Fruit fly (Drosophila melanogaster) whole organism, embryonic: ENCODE data around the gene Fnta.

Experiments
- Asciz ChIP-seq: fragments of 200-800 bp; sonication (Bioruptor generic); optimal IDR thresholded peaks from 2 replicates; lab custom pipeline; 2017; ENCODE audit warnings: missing biosample characterization, mild to moderate bottlenecking, missing genetic modification characterization, missing genetic modification reagents
- CG11696 ChIP-seq: fragments of 200-800 bp; sonication (Bioruptor generic); IDR thresholded peaks from 2 replicates; pipeline ENCODE4 v1.3.6; 2022; ENCODE audit warnings: missing biosample characterization, missing genetic modification characterization
- CG1233 ChIP-seq: fragments of 200-800 bp; sonication (Bioruptor generic); optimal IDR thresholded peaks from 4 replicates; lab custom pipeline; 2018; ENCODE audit warnings: missing biosample characterization, mild to moderate bottlenecking, missing genetic modification characterization
- CG13424 ChIP-seq: fragments of 200-800 bp; sonication (Bioruptor generic); optimal IDR thresholded peaks from 2 replicates; lab custom pipeline; 2019; ENCODE audit warnings: missing biosample characterization, mild to moderate bottlenecking, missing genetic modification characterization, moderate library complexity
- CG14014 ChIP-seq: fragments of 200-800 bp; sonication (Bioruptor generic); IDR thresholded peaks from 2 replicates; pipeline ENCODE4 v1.3.6; 2022; ENCODE audit warnings: missing biosample characterization, missing genetic modification characterization
- CG1603 ChIP-seq: fragments of 200-800 bp; sonication (Bioruptor generic); optimal IDR thresholded peaks from 2 replicates; lab custom pipeline; 2019; ENCODE audit warnings: missing biosample characterization, mild to moderate bottlenecking, missing genetic modification characterization, moderate library complexity
- CG16813 ChIP-seq: fragments of 200-800 bp; sonication (Bioruptor generic); IDR thresholded peaks from 3 replicates; pipeline ENCODE4 v1.3.6; 2022; ENCODE audit warnings: missing biosample characterization, missing genetic modification characterization; ENCODE audit not compliant: partially characterized antibody
- CG1832 ChIP-seq: fragments of 200-800 bp; sonication (Bioruptor generic); optimal IDR thresholded peaks from 2 replicates; lab custom pipeline; 2017; ENCODE audit warnings: missing biosample characterization, mild to moderate bottlenecking, missing genetic modification characterization, inconsistent platforms
- CG2199 ChIP-seq: fragments of 200-800 bp; sonication (Bioruptor generic); IDR thresholded peaks from 3 replicates; pipeline ENCODE4 v1.3.6; 2022; ENCODE audit warnings: missing biosample characterization, missing genetic modification characterization
- CG3065 ChIP-seq: fragments of 200-800 bp; sonication (Bioruptor generic); optimal IDR thresholded peaks from 2 replicates; lab custom pipeline; 2016; ENCODE audit warnings: missing biosample characterization, missing genetic modification characterization
- CG31365 ChIP-seq: fragments of 200-800 bp; sonication (Bioruptor generic); optimal IDR thresholded peaks from 2 replicates; lab custom pipeline; 2018; ENCODE audit warnings: missing biosample characterization, mild to moderate bottlenecking, missing genetic modification characterization
- CG3281 ChIP-seq: fragments of 200-800 bp; sonication (Bioruptor generic); optimal IDR thresholded peaks from 3 replicates; lab custom pipeline; 2017; ENCODE audit warnings: missing biosample characterization, mild to moderate bottlenecking, missing genetic modification characterization
- CG3407 ChIP-seq: fragments of 200-800 bp; sonication (Bioruptor generic); optimal IDR thresholded peaks from 2 replicates; lab custom pipeline; 2018; ENCODE audit warnings: missing biosample characterization, mild to moderate bottlenecking, missing genetic modification characterization
- CG4360 ChIP-seq: fragments of 200-800 bp; sonication (Bioruptor generic); IDR thresholded peaks from 2 replicates; pipeline ENCODE4 v1.3.6; 2022; ENCODE audit warnings: missing biosample characterization, missing genetic modification characterization
- CG6175 ChIP-seq: fragments of 200-800 bp; sonication (Bioruptor generic); IDR thresholded peaks from 3 replicates; pipeline ENCODE4 v1.3.6; 2022; ENCODE audit warnings: missing biosample characterization, missing genetic modification characterization
- CG6683 ChIP-seq: fragments of 200-800 bp; sonication (Bioruptor generic); optimal IDR thresholded peaks from 2 replicates; lab custom pipeline; 2017; ENCODE audit warnings: missing biosample characterization, mild to moderate bottlenecking, missing genetic modification characterization, missing genetic modification reagents
- CG6791 ChIP-seq: fragments of 200-800 bp; sonication (Bioruptor generic); IDR thresholded peaks from 3 replicates; pipeline ENCODE4 v1.3.6; 2022; ENCODE audit warnings: missing biosample characterization, missing genetic modification characterization; ENCODE audit not compliant: partially characterized antibody
- CG7928 ChIP-seq: fragments of 200-800 bp; sonication (Bioruptor generic); optimal IDR thresholded peaks from 2 replicates; lab custom pipeline; 2017; ENCODE audit warnings: missing biosample characterization, mild to moderate bottlenecking, missing genetic modification characterization
- CG9609 ChIP-seq: fragments of 200-800 bp; sonication (Bioruptor generic); optimal IDR thresholded peaks from 3 replicates; lab custom pipeline; 2016; ENCODE audit warnings: missing biosample characterization, missing genetic modification characterization
- CoRest ChIP-seq: fragments of 200-800 bp; sonication (Bioruptor generic); optimal IDR thresholded peaks from 3 replicates; lab custom pipeline; 2018; ENCODE audit warnings: missing biosample characterization, mild to moderate bottlenecking, missing genetic modification characterization, moderate library complexity
- Dll ChIP-seq: fragments of 200-800 bp; sonication (Bioruptor generic); IDR thresholded peaks from 4 replicates; pipeline ENCODE4 v1.3.6; 2022; ENCODE audit warnings: missing biosample characterization, missing genetic modification characterization; ENCODE audit not compliant: partially characterized antibody
- Doc3 ChIP-seq: fragments of 200-800 bp; sonication (Bioruptor generic); IDR thresholded peaks from 3 replicates; pipeline ENCODE4 v1.3.6; 2022; ENCODE audit warnings: missing biosample characterization, missing genetic modification characterization; ENCODE audit not compliant: partially characterized antibody
- Gsc ChIP-seq: fragments of 200-800 bp; sonication (Bioruptor generic); IDR thresholded peaks from 2 replicates; pipeline ENCODE4 v1.3.6; 2022; ENCODE audit warnings: missing biosample characterization, missing genetic modification characterization
- H2.0 ChIP-seq: fragments of 200-800 bp; sonication (Bioruptor generic); IDR thresholded peaks from 2 replicates; pipeline ENCODE4 v1.3.6; 2022; ENCODE audit warnings: missing biosample characterization, missing genetic modification characterization
- Lim3 ChIP-seq: fragments of 200-800 bp; sonication (Bioruptor generic); IDR thresholded peaks from 2 replicates; pipeline ENCODE4 v1.3.6; 2022; ENCODE audit warnings: missing biosample characterization, missing genetic modification characterization
- Mad ChIP-seq: fragments of 200-800 bp; sonication (Bioruptor generic); optimal IDR thresholded peaks from 2 replicates; lab custom pipeline; 2016; ENCODE audit warnings: missing biosample characterization, missing genetic modification characterization
- Mrtf ChIP-seq: fragments of 200-800 bp; sonication (Bioruptor generic); IDR thresholded peaks from 3 replicates; pipeline ENCODE4 v1.3.6; 2022; ENCODE audit warnings: missing biosample characterization, missing genetic modification characterization
- Nf-YC ChIP-seq: fragments of 200-800 bp; optimal IDR thresholded peaks from 3 replicates; lab custom pipeline; 2019; ENCODE audit warnings: missing biosample characterization, mild to moderate bottlenecking, missing genetic modification characterization, moderate library complexity
- Sry-β ChIP-seq: fragments of 200-800 bp; sonication (Bioruptor generic); optimal IDR thresholded peaks from 2 replicates; lab custom pipeline; 2018; ENCODE audit warnings: missing biosample characterization, mild to moderate bottlenecking, missing genetic modification characterization, moderate library complexity
- YL-1 ChIP-seq: fragments of 200-800 bp; sonication (Bioruptor generic); optimal IDR thresholded peaks from 3 replicates; lab custom pipeline; 2017; ENCODE audit warnings: missing biosample characterization, mild to moderate bottlenecking, missing genetic modification characterization
- amos ChIP-seq: fragments of 200-800 bp; sonication (Bioruptor generic); IDR thresholded peaks from 2 replicates; pipeline ENCODE4 v1.3.6; 2022; ENCODE audit warnings: missing biosample characterization, missing genetic modification characterization; ENCODE audit not compliant: partially characterized antibody
- ase ChIP-seq: fragments of 200-800 bp; sonication (Bioruptor generic); IDR thresholded peaks from 3 replicates; pipeline ENCODE4 v1.3.6; 2022; ENCODE audit warnings: missing biosample characterization, missing genetic modification characterization
- bab2 ChIP-seq: fragments of 200-800 bp; sonication (Bioruptor generic); optimal IDR thresholded peaks from 2 replicates; lab custom pipeline; 2016; ENCODE audit warnings: missing biosample characterization, missing genetic modification characterization
- bigmax ChIP-seq: fragments of 200-800 bp; sonication (Bioruptor generic); optimal IDR thresholded peaks from 2 replicates; lab custom pipeline; 2018; ENCODE audit warnings: missing biosample characterization, mild to moderate bottlenecking, missing genetic modification characterization
- da ChIP-seq: fragments of 200-800 bp; sonication (Bioruptor generic); optimal IDR thresholded peaks from 2 replicates; lab custom pipeline; 2016; ENCODE audit warnings: missing biosample characterization, missing genetic modification characterization
- eve ChIP-seq, 2 experiments: fragments of >200 bp; optimal IDR thresholded peaks; 2 replicates each; lab custom pipeline; 2017; ENCODE audit warnings: missing biosample characterization in 2 of 2, missing genetic modification characterization in 2 of 2
- fd102C ChIP-seq: fragments of 200-800 bp; sonication (Bioruptor generic); optimal IDR thresholded peaks from 2 replicates; lab custom pipeline; 2018; ENCODE audit warnings: missing biosample characterization, mild to moderate bottlenecking, missing genetic modification characterization, moderate library complexity
- fd96Cb ChIP-seq: fragments of 200-800 bp; sonication (Bioruptor generic); optimal IDR thresholded peaks from 2 replicates; lab custom pipeline; 2018; ENCODE audit warnings: missing biosample characterization, mild to moderate bottlenecking, missing genetic modification characterization, moderate library complexity
- grau ChIP-seq: fragments of 200-800 bp; optimal IDR thresholded peaks from 3 replicates; lab custom pipeline; 2019; ENCODE audit warnings: missing biosample characterization, mild to moderate bottlenecking, missing genetic modification characterization, moderate library complexity
- hb ChIP-seq: fragments of 200-800 bp; sonication (Bioruptor generic); IDR thresholded peaks from 3 replicates; pipeline ENCODE4 v1.3.6; 2022; ENCODE audit warnings: missing biosample characterization, missing genetic modification characterization; ENCODE audit not compliant: partially characterized antibody
- her ChIP-seq: fragments of 200-800 bp; sonication (Bioruptor generic); optimal IDR thresholded peaks from 2 replicates; lab custom pipeline; 2016; ENCODE audit warnings: missing biosample characterization, missing genetic modification characterization
- lov ChIP-seq, 2 experiments: fragments of 200-800 bp in 1 of 2; fragments of >200 bp in 1 of 2; sonication (Bioruptor generic) in 1 of 2; IDR thresholded peaks in 1 of 2; optimal IDR thresholded peaks in 1 of 2; 2 replicates in 1 of 2; 3 replicates in 1 of 2; pipeline versions ENCODE4 v1.3.6 to Lab custom; 2017 to 2022; ENCODE audit warnings: missing biosample characterization in 1 of 2, missing genetic modification characterization in 1 of 2
- mld ChIP-seq: fragments of 200-800 bp; sonication (Bioruptor generic); IDR thresholded peaks from 3 replicates; pipeline ENCODE4 v1.3.6; 2022; ENCODE audit warnings: missing biosample characterization, missing genetic modification characterization; ENCODE audit not compliant: partially characterized antibody
- nmo ChIP-seq: fragments of 200-800 bp; sonication (Bioruptor generic); optimal IDR thresholded peaks from 2 replicates; lab custom pipeline; 2018; ENCODE audit warnings: missing biosample characterization, mild to moderate bottlenecking, missing genetic modification characterization, moderate library complexity
- pnt ChIP-seq: fragments of 200-800 bp; sonication (Bioruptor generic); optimal IDR thresholded peaks from 3 replicates; lab custom pipeline; 2016; ENCODE audit warnings: missing biosample characterization, missing genetic modification characterization
- rib ChIP-seq: fragments of 200-800 bp; sonication (Bioruptor generic); IDR thresholded peaks from 2 replicates; pipeline ENCODE4 v1.3.6; 2022; ENCODE audit warnings: missing biosample characterization, missing genetic modification characterization
- ro ChIP-seq: fragments of 200-800 bp; sonication (Bioruptor generic); IDR thresholded peaks from 2 replicates; pipeline ENCODE4 v1.3.6; 2022; ENCODE audit warnings: missing biosample characterization, missing genetic modification characterization
- sisA ChIP-seq: fragments of 200-800 bp; sonication (Bioruptor generic); IDR thresholded peaks from 2 replicates; pipeline ENCODE4 v1.3.6; 2022; ENCODE audit warnings: missing biosample characterization, missing genetic modification characterization
- sob ChIP-seq: fragments of 200-800 bp; sonication (Bioruptor generic); IDR thresholded peaks from 2 replicates; pipeline ENCODE4 v1.3.6; 2022; ENCODE audit warnings: missing biosample characterization, missing genetic modification characterization
- usp ChIP-seq: fragments of >200 bp; optimal IDR thresholded peaks from 2 replicates; lab custom pipeline; 2017; ENCODE audit warnings: missing biosample characterization, missing genetic modification characterization

Fnta gene

dm6 chr2L:4861503-4861902 lies 31.0 kb upstream of the Fnta start (continued):
- TF ChIP-seq hb (GFP tag; lab: Robert Waterston, UW) (no peak), CoRest (tag; lab: Kevin White, UChicago) (peak; percentile 5), her (GFP tag; lab: Kevin White, UChicago) (no peak), CG6791 (GFP tag; lab: Robert Waterston, UW) (no peak), Dll (no peak), CG1233 (peak; percentile 35), amos (GFP tag; lab: Robert Waterston, UW) (no peak), Sry-β (no peak), Asciz (GFP tag; lab: Kevin White, UChicago) (no peak), nmo (GFP tag; lab: Kevin White, UChicago) (no peak), Nf-YC (no peak), Gsc (no peak), CG9609 (no peak), H2.0 (GFP tag; lab: Robert Waterston, UW) (no peak), ase (GFP tag; lab: Robert Waterston, UW) (0 out of 3 replicates have a peak, but pooled peaks have one; percentile 39), YL-1 (no peak), CG7928 (GFP tag; lab: Kevin White, UChicago) (no peak), sob (GFP tag; lab: Robert Waterston, UW) (0 out of 2 replicates have a peak, but pooled peaks have one; percentile 37), CG3407 (GFP tag; lab: Kevin White, UChicago) (no peak), CG3065 (no peak), ro (no peak), fd96Cb (tag; lab: Kevin White, UChicago) (peak; percentile 38), Lim3 (no peak), bigmax (GFP tag; lab: Kevin White, UChicago) (no peak), CG3281 (GFP tag; lab: Kevin White, UChicago) (peak; percentile 52), CG11696 (GFP tag; lab: Robert Waterston, UW) (peak; percentile 53; the same call in 1 of the 2 replicates), Mad (GFP tag; lab: Kevin White, UChicago) (no peak), Doc3 (GFP tag; lab: Robert Waterston, UW) (no peak), CG4360 (no peak), lov (optimal IDR thresholded peaks at IDR 0.05; lab: Kevin White, UChicago) (no peak), lov (GFP tag; IDR thresholded peaks at IDR 0.05; lab: Robert Waterston, UW) (no peak), Mrtf (0 out of 3 replicates have a peak, but pooled peaks have one; percentile 56), bab2 (no peak), usp (GFP tag; lab: Kevin White, UChicago) (no peak), grau (tag; lab: Kevin White, UChicago) (peak; percentile 60), mld (GFP tag; lab: Robert Waterston, UW) (no peak), CG16813 (no peak), eve (GFP tag; optimal IDR thresholded peaks at IDR 0.05; lab: Kevin White, UChicago) (no peak), CG2199 (no peak), da (GFP tag; lab: Kevin White, UChicago) (no peak), CG14014 (peak; percentile 59; the same call in 1 of the 2 replicates), sisA (GFP tag; lab: Robert Waterston, UW) (peak; percentile 58), CG1832 (no peak), CG6683 (GFP tag; lab: Kevin White, UChicago) (no peak), CG13424 (tag; lab: Kevin White, UChicago) (peak; percentile 19), CG6175 (GFP tag; lab: Robert Waterston, UW) (0 out of 3 replicates have a peak, but pooled peaks have one; percentile 37), CG1603 (no peak), CG31365 (tag; lab: Kevin White, UChicago) (no peak), rib (GFP tag; lab: Robert Waterston, UW) (no peak), fd102C (GFP tag; lab: Kevin White, UChicago) (no peak), pnt (GFP tag; lab: Kevin White, UChicago) (no peak)
